Fruit fly (Drosophila melanogaster): Measurements from ENCODE around the gene Rrp45.

- TF ChIP-seq CG8478 (optimal IDR thresholded peaks at IDR 0.05) (no peak), EcR (GFP tag; optimal IDR thresholded peaks at IDR 0.05) (no peak), psq (optimal IDR thresholded peaks at IDR 0.05) (no peak), pan (optimal IDR thresholded peaks at IDR 0.05) (no peak), usp (GFP tag; optimal IDR thresholded peaks at IDR 0.05) (no peak)
These were observed 27.1 kb upstream of the Rrp45 start for dm6 chrX:16818186-16818585.

Data from whole organism.